In the genomic region with DNA sequence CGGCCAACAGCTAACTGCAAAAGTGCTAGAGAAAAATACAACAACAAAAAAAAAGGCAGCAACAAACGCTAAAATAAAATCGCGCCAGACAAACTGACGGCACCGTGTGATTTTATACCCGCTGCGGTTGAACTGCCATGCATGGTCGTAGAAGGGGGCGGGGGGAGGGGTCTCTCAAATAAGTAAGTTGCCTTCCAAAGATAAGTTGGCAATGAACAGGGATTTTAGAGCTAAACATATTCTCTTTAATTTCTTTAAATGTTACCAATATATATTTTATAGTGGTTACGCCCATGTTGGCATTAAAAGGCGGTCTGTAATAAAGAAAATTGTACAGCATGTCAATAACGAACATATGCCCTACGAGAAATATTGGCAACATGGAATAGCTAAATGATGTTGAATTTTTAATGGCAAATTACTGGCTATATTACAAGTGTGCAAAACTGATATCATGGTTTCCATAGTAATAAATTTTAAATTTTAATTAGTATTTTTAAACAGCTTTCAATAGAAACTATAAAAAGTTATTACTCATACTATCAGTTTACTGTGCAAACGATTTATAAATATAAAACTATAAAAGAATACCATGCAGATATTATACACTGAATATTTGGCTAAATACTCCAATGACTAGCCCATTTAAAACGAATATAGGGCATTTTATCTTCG, we compare ENCODE assay signal across 1 fruit fly cellular context.
TF ChIP-seq lines count a peak whose summit lies in the region.

No protein-coding gene starts in this region.

TF ChIP-seq in whole organism, embryonic, 481 proteins besides CTCF, POLR2A, EP300 and RAD21 (continued from another document):
- peak; percentile 78; the same call in 1 of the 3 replicates for TF ChIP-seq CG2199 (GFP tag; IDR thresholded peaks at IDR 0.05; lab: Robert Waterston, UW)
- TF ChIP-seq CG4707 (GFP tag; optimal IDR thresholded peaks at IDR 0.05; lab: Kevin White, UChicago), result peak; percentile 34
- TF ChIP-seq CG10979 (tag; optimal IDR thresholded peaks at IDR 0.05; lab: Kevin White, UChicago), result no peak
- TF ChIP-seq CG10147 (GFP tag; optimal IDR thresholded peaks at IDR 0.05; lab: Kevin White, UChicago), result no peak
- no peak for TF ChIP-seq CG6683 (GFP tag; optimal IDR thresholded peaks at IDR 0.05; lab: Kevin White, UChicago)
- no peak for TF ChIP-seq Ets97D (GFP tag; optimal IDR thresholded peaks at IDR 0.05; lab: Kevin White, UChicago)
- no peak for TF ChIP-seq gfzf (GFP tag; optimal IDR thresholded peaks at IDR 0.05; lab: Kevin White, UChicago)
- no peak for TF ChIP-seq CG42726 (GFP tag; IDR thresholded peaks at IDR 0.05; lab: Robert Waterston, UW; ENCODE audit: partially characterized antibody)
- TF ChIP-seq Rfx (GFP tag; IDR thresholded peaks at IDR 0.05; lab: Robert Waterston, UW), result peak; percentile 87
- peak; percentile 64 for TF ChIP-seq Aef1 (GFP tag; IDR thresholded peaks at IDR 0.05; lab: Robert Waterston, UW)
- no peak for TF ChIP-seq CG15479 (GFP tag; optimal IDR thresholded peaks at IDR 0.05; lab: Kevin White, UChicago)
- TF ChIP-seq CG10543 (GFP tag; optimal IDR thresholded peaks at IDR 0.05; lab: Kevin White, UChicago), result no peak
- peak; percentile 8 for TF ChIP-seq CG4854 (GFP tag; optimal IDR thresholded peaks at IDR 0.05; lab: Kevin White, UChicago)
- peak; percentile 65 for TF ChIP-seq CG31441 (GFP tag; IDR thresholded peaks at IDR 0.05; lab: Robert Waterston, UW)
- TF ChIP-seq unpg (GFP tag; optimal IDR thresholded peaks at IDR 0.05; lab: Kevin White, UChicago), result peak; percentile 80
- peak; percentile 45 for TF ChIP-seq gsb-n (tag; optimal IDR thresholded peaks at IDR 0.05; lab: Kevin White, UChicago)
- TF ChIP-seq CG7357 (GFP tag; IDR thresholded peaks at IDR 0.05; lab: Robert Waterston, UW), result peak; percentile 61; the same call in 2 of the 3 replicates
